Worm (Caenorhabditis elegans) whole organism, L3 larva: ENCODE measurements around the gene fbxc-54.

Experiments used
- R02D3.7 ChIP-seq: fragments of 150-350 bp; optimal IDR thresholded peaks from 2 replicates; lab custom pipeline; 2014; ENCODE audit warnings: missing biosample characterization, missing genetic modification characterization
- ceh-16 ChIP-seq: sonication (generic microtip); optimal IDR thresholded peaks from 2 replicates; lab custom pipeline; 2017; ENCODE audit warnings: missing biosample characterization, missing genetic modification characterization
- egl-27 ChIP-seq: sonication (generic microtip); optimal IDR thresholded peaks from 4 replicates; lab custom pipeline; 2017; ENCODE audit warnings: missing biosample characterization, missing genetic modification reagents, missing genetic modification characterization
- elt-1 ChIP-seq: fragments of 150-350 bp; optimal IDR thresholded peaks from 2 replicates; lab custom pipeline; 2014; ENCODE audit warnings: missing biosample characterization, missing genetic modification characterization
- jun-1 ChIP-seq: fragments of 150-350 bp; optimal IDR thresholded peaks from 2 replicates; lab custom pipeline; 2014; ENCODE audit warnings: missing biosample characterization, missing genetic modification reagents, missing genetic modification characterization
- lin-39 ChIP-seq: fragments of 150-350 bp; optimal IDR thresholded peaks from 2 replicates; lab custom pipeline; 2018; ENCODE audit warnings: missing biosample characterization, missing genetic modification reagents, missing genetic modification characterization
- nhr-11 ChIP-seq: fragments of 150-350 bp; optimal IDR thresholded peaks from 2 replicates; lab custom pipeline; 2014; ENCODE audit warnings: missing biosample characterization, missing genetic modification characterization
- nhr-25 ChIP-seq: sonication (generic microtip); optimal IDR thresholded peaks from 2 replicates; lab custom pipeline; 2017; ENCODE audit warnings: missing biosample characterization, missing genetic modification characterization
- nhr-28 ChIP-seq: fragments of 150-350 bp; optimal IDR thresholded peaks from 2 replicates; lab custom pipeline; 2014; ENCODE audit warnings: missing biosample characterization, missing genetic modification characterization
- nhr-67 ChIP-seq: fragments of 150-350 bp; optimal IDR thresholded peaks from 2 replicates; lab custom pipeline; 2014; ENCODE audit warnings: missing biosample characterization, missing genetic modification characterization
- nhr-77 ChIP-seq: fragments of 150-350 bp; optimal IDR thresholded peaks from 2 replicates; lab custom pipeline; 2014; ENCODE audit warnings: missing biosample characterization, missing genetic modification characterization
- snpc-4 ChIP-seq: fragments of 150-350 bp; optimal IDR thresholded peaks from 2 replicates; lab custom pipeline; 2014; ENCODE audit warnings: missing biosample characterization, missing genetic modification characterization
- unc-62 ChIP-seq: fragments of 150-350 bp; sonication (generic microtip); optimal IDR thresholded peaks from 4 replicates; lab custom pipeline; 2014; ENCODE audit warnings: missing biosample characterization, missing genetic modification reagents, missing genetic modification characterization
- zag-1 ChIP-seq: fragments of 150-350 bp; optimal IDR thresholded peaks from 2 replicates; lab custom pipeline; 2014; ENCODE audit warnings: missing biosample characterization, missing genetic modification characterization

- TF ChIP-seq nhr-28 (tag; lab: Kevin White, UChicago), result no peak
- no peak for TF ChIP-seq egl-27 (tag; lab: Kevin White, UChicago)
- no peak for TF ChIP-seq elt-1
- no peak for TF ChIP-seq jun-1 (tag; lab: Kevin White, UChicago)
- no peak for TF ChIP-seq nhr-25
- TF ChIP-seq lin-39, result no peak
- no peak for TF ChIP-seq nhr-11 (tag; lab: Kevin White, UChicago)
- no peak for TF ChIP-seq nhr-77 (tag; lab: Kevin White, UChicago)
- TF ChIP-seq snpc-4 (tag; lab: Kevin White, UChicago), result no peak
- TF ChIP-seq ceh-16 (tag; lab: Kevin White, UChicago), result no peak
- no peak for TF ChIP-seq R02D3.7 (tag; lab: Kevin White, UChicago)
- TF ChIP-seq unc-62 (GFP tag; lab: Kevin White, UChicago), result no peak
- no peak for TF ChIP-seq nhr-67 (tag; lab: Kevin White, UChicago)
- no peak for TF ChIP-seq zag-1 (tag; lab: Kevin White, UChicago)
Observed at ce11 chrII:44740-45139, 13.2 kb downstream of the fbxc-54 start, which contains the start of gene rpoa-49.
